Worm (Caenorhabditis elegans) whole organism, L4/young adult: ENCODE measurements around the gene psa-3.

Experiments used
- W03F9.2 ChIP-seq: fragments of 150-350 bp; optimal IDR thresholded peaks from 2 replicates; lab custom pipeline; 2014; ENCODE audit warnings: missing biosample characterization, missing genetic modification characterization
- dao-5 ChIP-seq: sonication (generic microtip); optimal IDR thresholded peaks from 2 replicates; lab custom pipeline; 2016; ENCODE audit warnings: missing genotype, missing genetic modification characterization, moderate library complexity, missing compliant biosample characterization
- him-1 ChIP-seq: sonication (generic microtip); optimal IDR thresholded peaks from 2 replicates; lab custom pipeline; 2016; ENCODE audit warnings: missing genotype, missing genetic modification reagents, missing genetic modification characterization, missing compliant biosample characterization

DNA sequence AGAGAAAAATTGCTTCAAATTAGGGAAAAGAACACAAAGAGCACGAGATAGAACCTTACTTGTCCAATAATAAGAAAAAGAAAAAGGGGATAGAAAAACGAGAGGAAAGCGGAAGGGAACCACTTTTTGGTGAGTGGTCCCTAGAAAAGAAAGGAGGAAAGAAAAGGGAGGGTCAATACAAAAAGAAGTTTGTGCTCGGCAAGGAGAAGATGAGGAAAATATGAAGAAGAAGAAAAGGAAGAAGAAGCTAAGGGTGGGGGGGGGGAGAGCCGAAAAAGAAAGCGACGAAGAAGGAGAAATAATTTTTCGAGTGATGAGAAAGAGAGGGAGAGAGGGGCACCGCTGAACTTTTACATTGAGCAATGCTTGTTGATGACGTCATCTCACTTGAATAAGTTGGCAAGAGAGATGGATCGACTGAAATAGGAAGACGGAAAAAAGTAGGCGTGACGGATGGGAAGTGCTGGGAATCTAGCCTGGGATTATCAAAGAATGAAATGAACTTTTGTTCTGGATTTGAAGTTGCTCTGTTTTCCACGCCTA lies 21.9 kb upstream of the psa-3 start:
- peak; percentile 71 for TF ChIP-seq him-1 (tag; lab: Kevin White, UChicago)
- no peak for TF ChIP-seq W03F9.2
- no peak for TF ChIP-seq dao-5 (tag; lab: Kevin White, UChicago)
